Worm (Caenorhabditis elegans): Measurements from ENCODE around the gene eelo-1.

- no peak for TF ChIP-seq hlh-6 (tag; optimal IDR thresholded peaks at IDR 0.05)
- TF ChIP-seq unc-3 (GFP tag; conservative IDR thresholded peaks at IDR 0.05) = no peak
- no peak for TF ChIP-seq unc-3 (tag; optimal IDR thresholded peaks at IDR 0.05)
- no peak for TF ChIP-seq K09A11.1 (tag; optimal IDR thresholded peaks at IDR 0.05; ENCODE audit: insufficient read depth)
These were observed 25.4 kb downstream of the eelo-1 start, which contains the start of gene snf-6 for ce11 chrIII:1532777-1533473.

Data from whole organism, late embryonic.